Fruit fly (Drosophila melanogaster) whole organism, embryonic: ENCODE results near the gene CG11164.
A peak's percentile ranks its signal among the peaks of the same experiment; 100 is the strongest.

Experiments
- BEAF-32 ChIP-seq: fragments of 200-800 bp; sonication (Bioruptor generic); optimal IDR thresholded peaks from 3 replicates; lab custom pipeline; 2017; ENCODE audit warnings: missing biosample characterization, missing genetic modification characterization, mild to moderate bottlenecking, moderate library complexity, missing genetic modification reagents
- CG10979 ChIP-seq: fragments of 200-800 bp; sonication (Bioruptor generic); optimal IDR thresholded peaks from 2 replicates; lab custom pipeline; 2018; ENCODE audit warnings: missing biosample characterization, mild to moderate bottlenecking, missing genetic modification characterization, moderate library complexity
- CG11085 ChIP-seq: fragments of 200-800 bp; sonication (Bioruptor generic); IDR thresholded peaks from 2 replicates; pipeline ENCODE4 v1.3.6; 2022; ENCODE audit warnings: missing biosample characterization, missing genetic modification characterization
- CG11723 ChIP-seq: fragments of 200-800 bp; sonication (Bioruptor generic); optimal IDR thresholded peaks from 2 replicates; lab custom pipeline; 2017; ENCODE audit warnings: missing biosample characterization, mild to moderate bottlenecking, missing genetic modification characterization
- CG12071 ChIP-seq: fragments of 200-800 bp; sonication (Bioruptor generic); optimal IDR thresholded peaks from 3 replicates; lab custom pipeline; 2018; ENCODE audit warnings: missing biosample characterization, mild to moderate bottlenecking, missing genetic modification characterization
- CG13624 ChIP-seq: fragments of 200-800 bp; sonication (Bioruptor generic); optimal IDR thresholded peaks from 2 replicates; lab custom pipeline; 2016; ENCODE audit warnings: missing biosample characterization, missing genetic modification characterization
- CG16815 ChIP-seq: fragments of 200-800 bp; sonication (Bioruptor generic); optimal IDR thresholded peaks from 3 replicates; lab custom pipeline; 2017; ENCODE audit warnings: missing biosample characterization, mild to moderate bottlenecking, missing genetic modification characterization
- CG16863 ChIP-seq: fragments of 200-800 bp; sonication (Bioruptor generic); optimal IDR thresholded peaks from 3 replicates; lab custom pipeline; 2016; ENCODE audit warnings: missing biosample characterization, missing genetic modification characterization
- CG2116 ChIP-seq: fragments of 200-800 bp; sonication (Bioruptor generic); optimal IDR thresholded peaks from 3 replicates; lab custom pipeline; 2018; ENCODE audit warnings: missing biosample characterization, mild to moderate bottlenecking, missing genetic modification characterization
- CG2199 ChIP-seq: fragments of 200-800 bp; sonication (Bioruptor generic); IDR thresholded peaks from 3 replicates; pipeline ENCODE4 v1.3.6; 2022; ENCODE audit warnings: missing biosample characterization, missing genetic modification characterization
- CG3065 ChIP-seq: fragments of 200-800 bp; sonication (Bioruptor generic); optimal IDR thresholded peaks from 2 replicates; lab custom pipeline; 2016; ENCODE audit warnings: missing biosample characterization, missing genetic modification characterization
- CG31224 ChIP-seq: fragments of 200-800 bp; sonication (Bioruptor generic); IDR thresholded peaks from 2 replicates; pipeline ENCODE4 v1.3.6; 2022; ENCODE audit warnings: missing biosample characterization, missing genetic modification characterization
- CG34422 ChIP-seq: fragments of 200-800 bp; sonication (Bioruptor generic); IDR thresholded peaks from 3 replicates; pipeline ENCODE4 v1.3.6; 2022; ENCODE audit warnings: missing biosample characterization, missing genetic modification characterization
- CG4820 ChIP-seq: fragments of 200-800 bp; sonication (Bioruptor generic); optimal IDR thresholded peaks from 3 replicates; lab custom pipeline; 2016; ENCODE audit warnings: missing biosample characterization, missing genetic modification characterization
- CG6175 ChIP-seq: fragments of 200-800 bp; sonication (Bioruptor generic); IDR thresholded peaks from 3 replicates; pipeline ENCODE4 v1.3.6; 2022; ENCODE audit warnings: missing biosample characterization, missing genetic modification characterization
- CG6765 ChIP-seq: fragments of 200-800 bp; sonication (Bioruptor generic); optimal IDR thresholded peaks from 3 replicates; lab custom pipeline; 2017; ENCODE audit warnings: missing biosample characterization, mild to moderate bottlenecking, missing genetic modification characterization
- CG6813 ChIP-seq: fragments of 200-800 bp; sonication (Bioruptor generic); optimal IDR thresholded peaks from 2 replicates; lab custom pipeline; 2017; ENCODE audit warnings: missing biosample characterization, missing genetic modification characterization, mild to moderate bottlenecking, moderate library complexity, missing genetic modification reagents
- CG6854 ChIP-seq: fragments of 200-800 bp; sonication (Bioruptor generic); optimal IDR thresholded peaks from 3 replicates; lab custom pipeline; 2017; ENCODE audit warnings: missing biosample characterization, mild to moderate bottlenecking, missing genetic modification characterization
- CG8765 ChIP-seq: fragments of 200-800 bp; sonication (Bioruptor generic); IDR thresholded peaks from 2 replicates; pipeline ENCODE4 v1.3.6; 2022; ENCODE audit warnings: missing biosample characterization, missing genetic modification characterization
- CHES-1-like ChIP-seq: fragments of 200-800 bp; sonication (Bioruptor generic); optimal IDR thresholded peaks from 2 replicates; lab custom pipeline; 2016; ENCODE audit warnings: missing biosample characterization, missing genetic modification characterization
- CoRest ChIP-seq: fragments of 200-800 bp; sonication (Bioruptor generic); optimal IDR thresholded peaks from 3 replicates; lab custom pipeline; 2018; ENCODE audit warnings: missing biosample characterization, mild to moderate bottlenecking, missing genetic modification characterization, moderate library complexity
- Deaf1 ChIP-seq: fragments of 200-800 bp; optimal IDR thresholded peaks from 3 replicates; lab custom pipeline; 2019; ENCODE audit warnings: missing biosample characterization, mild to moderate bottlenecking, missing genetic modification characterization, moderate library complexity
- Dfd ChIP-seq, 2 experiments: fragments of >200 bp; optimal IDR thresholded peaks; 2 replicates each; lab custom pipeline; 2017; ENCODE audit warnings: missing biosample characterization in 2 of 2, missing genetic modification characterization in 2 of 2
- Ets97D ChIP-seq: fragments of 200-800 bp; sonication (Bioruptor generic); optimal IDR thresholded peaks from 3 replicates; lab custom pipeline; 2016; ENCODE audit warnings: missing biosample characterization, missing genetic modification characterization
- Jarid2 ChIP-seq: fragments of 200-800 bp; sonication (Bioruptor generic); optimal IDR thresholded peaks from 3 replicates; lab custom pipeline; 2017; ENCODE audit warnings: mild to moderate bottlenecking, missing biosample characterization, missing genetic modification reagents, missing genetic modification characterization
- MESR4 ChIP-seq: fragments of 200-800 bp; sonication (Bioruptor generic); optimal IDR thresholded peaks from 2 replicates; lab custom pipeline; 2018; ENCODE audit warnings: missing biosample characterization, mild to moderate bottlenecking, missing genetic modification characterization, moderate library complexity
- PHDP ChIP-seq: fragments of 200-800 bp; sonication (Bioruptor generic); optimal IDR thresholded peaks from 3 replicates; lab custom pipeline; 2018; ENCODE audit warnings: missing biosample characterization, mild to moderate bottlenecking, missing genetic modification characterization, moderate library complexity
- Ssrp ChIP-seq: fragments of 200-800 bp; sonication (Bioruptor generic); optimal IDR thresholded peaks from 2 replicates; lab custom pipeline; 2018; ENCODE audit warnings: missing biosample characterization, mild to moderate bottlenecking, missing genetic modification characterization, moderate library complexity
- al ChIP-seq: fragments of 200-800 bp; sonication (Bioruptor generic); IDR thresholded peaks from 2 replicates; pipeline ENCODE4 v1.3.6; 2022; ENCODE audit warnings: missing biosample characterization, missing genetic modification characterization
- cg ChIP-seq: fragments of 200-800 bp; sonication (Bioruptor generic); optimal IDR thresholded peaks from 3 replicates; lab custom pipeline; 2019; ENCODE audit warnings: missing biosample characterization, mild to moderate bottlenecking, missing genetic modification characterization, moderate library complexity
- dimm ChIP-seq: fragments of 200-800 bp; sonication (Bioruptor generic); IDR thresholded peaks from 2 replicates; pipeline ENCODE4 v1.3.6; 2022; ENCODE audit warnings: missing biosample characterization, missing genetic modification characterization
- dm ChIP-seq: fragments of 200-800 bp; sonication (Bioruptor generic); optimal IDR thresholded peaks from 3 replicates; lab custom pipeline; 2016; ENCODE audit warnings: missing biosample characterization, missing genetic modification characterization
- dysf ChIP-seq: fragments of 200-800 bp; sonication (Bioruptor generic); IDR thresholded peaks from 3 replicates; pipeline ENCODE4 v1.3.6; 2022; ENCODE audit warnings: missing biosample characterization, missing genetic modification characterization
- ewg ChIP-seq: fragments of 200-800 bp; sonication (Bioruptor generic); optimal IDR thresholded peaks from 3 replicates; lab custom pipeline; 2017; ENCODE audit warnings: mild to moderate bottlenecking, missing biosample characterization, missing genetic modification reagents, missing genetic modification characterization
- fd96Cb ChIP-seq: fragments of 200-800 bp; sonication (Bioruptor generic); optimal IDR thresholded peaks from 2 replicates; lab custom pipeline; 2018; ENCODE audit warnings: missing biosample characterization, mild to moderate bottlenecking, missing genetic modification characterization, moderate library complexity
- fru ChIP-seq: fragments of >200 bp; optimal IDR thresholded peaks from 2 replicates; lab custom pipeline; 2017
- ftz-f1 ChIP-seq: fragments of 200-800 bp; sonication (Bioruptor generic); optimal IDR thresholded peaks from 2 replicates; lab custom pipeline; 2016; ENCODE audit warnings: missing biosample characterization, missing genetic modification characterization
- h ChIP-seq: fragments of >200 bp; optimal IDR thresholded peaks from 2 replicates; lab custom pipeline; 2017
- kni ChIP-seq: fragments of 200-800 bp; sonication (Bioruptor generic); optimal IDR thresholded peaks from 3 replicates; lab custom pipeline; 2017; ENCODE audit warnings: mild to moderate bottlenecking, missing biosample characterization, missing genetic modification reagents, missing genetic modification characterization
- lab ChIP-seq: fragments of 200-800 bp; sonication (Bioruptor generic); optimal IDR thresholded peaks from 3 replicates; lab custom pipeline; 2017; ENCODE audit warnings: missing biosample characterization, missing genetic modification characterization, mild to moderate bottlenecking, moderate library complexity, missing genetic modification reagents
- pfk ChIP-seq: fragments of 200-800 bp; sonication (Bioruptor generic); optimal IDR thresholded peaks from 2 replicates; lab custom pipeline; 2018; ENCODE audit warnings: missing biosample characterization, mild to moderate bottlenecking, missing genetic modification characterization, moderate library complexity
- pho ChIP-seq: fragments of 200-800 bp; sonication (Bioruptor generic); optimal IDR thresholded peaks from 2 replicates; lab custom pipeline; 2016; ENCODE audit warnings: missing biosample characterization, missing genetic modification characterization
- pzg ChIP-seq: fragments of 200-800 bp; sonication (Bioruptor generic); optimal IDR thresholded peaks from 3 replicates; lab custom pipeline; 2018; ENCODE audit warnings: missing biosample characterization, mild to moderate bottlenecking, missing genetic modification characterization, moderate library complexity
- sc ChIP-seq, 3 experiments: fragments of >200 bp in 2 of 3; fragments of 200-800 bp in 1 of 3; sonication (Bioruptor generic) in 1 of 3; optimal IDR thresholded peaks; 2 replicates in 2 of 3; 3 replicates in 1 of 3; lab custom pipeline; 2017; ENCODE audit warnings: mild to moderate bottlenecking in 1 of 3, missing biosample characterization in 1 of 3, missing genetic modification characterization in 1 of 3, missing genetic modification reagents in 1 of 3
- sug ChIP-seq: fragments of 200-800 bp; optimal IDR thresholded peaks from 2 replicates; lab custom pipeline; 2019; ENCODE audit warnings: missing biosample characterization, mild to moderate bottlenecking, missing genetic modification characterization, moderate library complexity
- tgo ChIP-seq: fragments of 200-800 bp; sonication (Bioruptor generic); IDR thresholded peaks from 3 replicates; pipeline ENCODE4 v1.3.6; 2022; ENCODE audit warnings: missing biosample characterization, missing genetic modification characterization
- vfl ChIP-seq: fragments of 200-800 bp; sonication (Bioruptor generic); optimal IDR thresholded peaks from 2 replicates; lab custom pipeline; 2016; ENCODE audit warnings: missing biosample characterization, missing genetic modification characterization
- wdn ChIP-seq: fragments of 200-800 bp; sonication (Bioruptor generic); IDR thresholded peaks from 2 replicates; pipeline ENCODE4 v1.3.6; 2022; ENCODE audit warnings: missing biosample characterization, missing genetic modification characterization
- yki ChIP-seq: fragments of >200 bp; optimal IDR thresholded peaks from 3 replicates; lab custom pipeline; 2018
- zfh2 ChIP-seq: fragments of 200-800 bp; sonication (Bioruptor generic); optimal IDR thresholded peaks from 2 replicates; lab custom pipeline; 2016; ENCODE audit warnings: missing biosample characterization, missing genetic modification characterization

Gene CG11164

dm6 chrX:13639998-13640691 lies 27.7 kb upstream of the CG11164 start (continued):
- TF ChIP-seq CG13624 (GFP tag; lab: Kevin White, UChicago): peak; percentile 99
- TF ChIP-seq CG6765 (GFP tag; lab: Kevin White, UChicago): peak; percentile 96
- TF ChIP-seq dysf (GFP tag; lab: Robert Waterston, UW): peak; percentile 99
- TF ChIP-seq ewg: peak; percentile 96
- TF ChIP-seq CG31224 (GFP tag; lab: Robert Waterston, UW): peak; percentile 96
- peak; percentile 98 for TF ChIP-seq al (GFP tag; lab: Robert Waterston, UW)
- TF ChIP-seq tgo (GFP tag; lab: Robert Waterston, UW): peak; percentile 99
- peak; percentile 97 for TF ChIP-seq CG8765 (GFP tag; lab: Robert Waterston, UW)
- peak; percentile 97 for TF ChIP-seq vfl (GFP tag; lab: Kevin White, UChicago)
- TF ChIP-seq fru (lab: Kevin White, UChicago): no peak
- TF ChIP-seq yki: no peak
- peak; percentile 98 for TF ChIP-seq CoRest
- TF ChIP-seq CHES-1-like (GFP tag; lab: Kevin White, UChicago): peak; percentile 99
- peak; percentile 98 for TF ChIP-seq CG10979
- peak; percentile 93 for TF ChIP-seq Jarid2 (GFP tag; lab: Kevin White, UChicago)
- peak; percentile 97 for TF ChIP-seq CG11723 (GFP tag; lab: Kevin White, UChicago)
- peak; percentile 99 for TF ChIP-seq fd96Cb (tag; lab: Kevin White, UChicago)
- peak; percentile 93 for TF ChIP-seq Ets97D (GFP tag; lab: Kevin White, UChicago)
- TF ChIP-seq CG16815: peak; percentile 94
- TF ChIP-seq CG34422: peak; percentile 99
- TF ChIP-seq BEAF-32: peak; percentile 5
- peak; percentile 99 for TF ChIP-seq CG12071
- TF ChIP-seq CG6854 (GFP tag; lab: Kevin White, UChicago): peak; percentile 98
- peak; percentile 95 for TF ChIP-seq sug
- TF ChIP-seq sc (optimal IDR thresholded peaks at IDR 0.05; lab: Kevin White, UChicago): no peak
- peak; percentile 98 for TF ChIP-seq sc (GFP tag; optimal IDR thresholded peaks at IDR 0.05; lab: Kevin White, UChicago)
- no peak for TF ChIP-seq Dfd (GFP tag; optimal IDR thresholded peaks at IDR 0.05; lab: Kevin White, UChicago)
- TF ChIP-seq MESR4 (GFP tag; lab: Kevin White, UChicago): peak; percentile 74
- peak; percentile 99 for TF ChIP-seq PHDP (tag; lab: Kevin White, UChicago)
- TF ChIP-seq pfk (GFP tag; lab: Kevin White, UChicago): peak; percentile 56
- TF ChIP-seq CG2199 (GFP tag; lab: Robert Waterston, UW): peak; percentile 99
- peak; percentile 99 for TF ChIP-seq Deaf1 (tag; lab: Kevin White, UChicago)
- TF ChIP-seq ftz-f1: peak; percentile 82
- TF ChIP-seq h (lab: Kevin White, UChicago): no peak
- TF ChIP-seq CG6175 (GFP tag; lab: Robert Waterston, UW): peak; percentile 97
- TF ChIP-seq cg (GFP tag; lab: Kevin White, UChicago): peak; percentile 53
- peak; percentile 99 for TF ChIP-seq CG16863
- TF ChIP-seq CG4820 (GFP tag; lab: Kevin White, UChicago): peak; percentile 98
- peak; percentile 98 for TF ChIP-seq zfh2 (GFP tag; lab: Kevin White, UChicago)
- TF ChIP-seq dimm (GFP tag; lab: Robert Waterston, UW): peak; percentile 97
- peak; percentile 97 for TF ChIP-seq dm (GFP tag; lab: Kevin White, UChicago)
- peak; percentile 99 for TF ChIP-seq lab (GFP tag; lab: Kevin White, UChicago)
- peak; percentile 98 for TF ChIP-seq kni (GFP tag; lab: Kevin White, UChicago)
- peak; percentile 85 for TF ChIP-seq CG2116 (GFP tag; lab: Kevin White, UChicago)
- TF ChIP-seq wdn (GFP tag; lab: Robert Waterston, UW): peak; percentile 98
- peak; percentile 98 for TF ChIP-seq Ssrp (tag; lab: Kevin White, UChicago)
- peak; percentile 96 for TF ChIP-seq CG3065 (GFP tag; lab: Kevin White, UChicago)
- TF ChIP-seq CG6813 (GFP tag; lab: Kevin White, UChicago): peak; percentile 99
- TF ChIP-seq pho (GFP tag; lab: Kevin White, UChicago): peak; percentile 98
- TF ChIP-seq CG11085: peak; percentile 98
- TF ChIP-seq pzg (GFP tag; lab: Kevin White, UChicago): peak; percentile 37
